Worm (Caenorhabditis elegans) whole organism, L1 larva: Measurements from ENCODE around the gene nhr-50.

Source experiments
- alr-1 ChIP-seq: fragments of 200-800 bp; sonication (Bioruptor generic); optimal IDR thresholded peaks from 2 replicates; lab custom pipeline; 2018; ENCODE audit warnings: borderline replicate concordance, mild to moderate bottlenecking, missing genetic modification characterization, missing compliant biosample characterization
- aly-2 ChIP-seq: fragments of 150-350 bp; optimal IDR thresholded peaks from 2 replicates; lab custom pipeline; 2014; ENCODE audit warnings: missing biosample characterization, missing genetic modification characterization
- efl-1 ChIP-seq, 4 experiments: fragments of 150-350 bp; optimal IDR thresholded peaks in 3 of 4; peaks in 1 of 4; 1 replicate in 1 of 4; 2 replicates in 3 of 4; lab custom pipeline; 2014; ENCODE audit warnings: missing biosample characterization in 2 of 4, missing genetic modification characterization in 2 of 4, missing genetic modification reagents in 2 of 4
- fkh-8 ChIP-seq: sonication (generic microtip); optimal IDR thresholded peaks from 2 replicates; lab custom pipeline; 2016; ENCODE audit warnings: mild to moderate bottlenecking, missing genetic modification characterization, missing compliant biosample characterization
- fos-1 ChIP-seq: fragments of 150-350 bp; optimal IDR thresholded peaks from 2 replicates; lab custom pipeline; 2014; ENCODE audit warnings: missing biosample characterization, missing genetic modification characterization
- lin-15B ChIP-seq: fragments of 150-350 bp; sonication (generic microtip); optimal IDR thresholded peaks from 3 replicates; lab custom pipeline; 2014; ENCODE audit warnings: missing biosample characterization, missing genetic modification characterization
- lin-35 ChIP-seq, 2 experiments: fragments of 150-350 bp; optimal IDR thresholded peaks; 2 replicates each; lab custom pipeline; 2014; ENCODE audit warnings: missing biosample characterization in 2 of 2, missing genetic modification characterization in 2 of 2, missing genetic modification reagents in 2 of 2
- mef-2 ChIP-seq: fragments of 150-350 bp; optimal IDR thresholded peaks from 2 replicates; lab custom pipeline; 2014; ENCODE audit warnings: missing biosample characterization, missing genetic modification characterization
- nhr-12 ChIP-seq: sonication (generic microtip); optimal IDR thresholded peaks from 2 replicates; lab custom pipeline; 2017; ENCODE audit warnings: missing biosample characterization, missing genetic modification characterization
- nhr-237 ChIP-seq: fragments of 150-350 bp; optimal IDR thresholded peaks from 2 replicates; lab custom pipeline; 2014; ENCODE audit warnings: missing biosample characterization, missing genetic modification characterization
- nhr-47 ChIP-seq: sonication (generic microtip); optimal IDR thresholded peaks from 2 replicates; lab custom pipeline; 2016; ENCODE audit warnings: mild to moderate bottlenecking, missing genetic modification characterization, moderate library complexity, missing compliant biosample characterization
- nhr-76 ChIP-seq: sonication (generic microtip); optimal IDR thresholded peaks from 2 replicates; lab custom pipeline; 2017; ENCODE audit warnings: missing biosample characterization, missing genetic modification characterization
- pax-3 ChIP-seq: fragments of 200-800 bp; sonication (Bioruptor generic); optimal IDR thresholded peaks from 2 replicates; lab custom pipeline; 2018; ENCODE audit warnings: mild to moderate bottlenecking, missing genetic modification characterization, moderate library complexity, missing compliant biosample characterization
- rnt-1 ChIP-seq: sonication (generic microtip); optimal IDR thresholded peaks from 2 replicates; lab custom pipeline; 2016; ENCODE audit warnings: mild to moderate bottlenecking, missing genetic modification characterization, moderate library complexity, missing compliant biosample characterization
- sox-4 ChIP-seq: sonication (generic microtip); optimal IDR thresholded peaks from 2 replicates; lab custom pipeline; 2016; ENCODE audit warnings: missing genetic modification characterization, missing compliant biosample characterization
- swsn-7 ChIP-seq: sonication (generic microtip); optimal IDR thresholded peaks from 2 replicates; lab custom pipeline; 2016; ENCODE audit warnings: missing genetic modification characterization, missing compliant biosample characterization
- unc-30 ChIP-seq: sonication (generic microtip); optimal IDR thresholded peaks from 2 replicates; lab custom pipeline; 2017; ENCODE audit warnings: missing biosample characterization, missing genetic modification characterization
- unc-62 ChIP-seq: fragments of 150-350 bp; optimal IDR thresholded peaks from 2 replicates; lab custom pipeline; 2014; ENCODE audit warnings: missing biosample characterization, missing genetic modification reagents, missing genetic modification characterization
- zag-1 ChIP-seq: fragments of 150-350 bp; optimal IDR thresholded peaks from 2 replicates; lab custom pipeline; 2014; ENCODE audit warnings: missing biosample characterization, missing genetic modification characterization
- ztf-11 ChIP-seq, 2 experiments: sonication (generic microtip); optimal IDR thresholded peaks; 2 replicates each; lab custom pipeline; 2016 to 2017; ENCODE audit warnings: missing genetic modification characterization in 2 of 2, missing biosample characterization in 1 of 2, missing compliant biosample characterization in 1 of 2
- ztf-4 ChIP-seq: fragments of 150-350 bp; optimal IDR thresholded peaks from 2 replicates; lab custom pipeline; 2014; ENCODE audit warnings: missing biosample characterization, missing genetic modification characterization

The nhr-50 gene

DNA sequence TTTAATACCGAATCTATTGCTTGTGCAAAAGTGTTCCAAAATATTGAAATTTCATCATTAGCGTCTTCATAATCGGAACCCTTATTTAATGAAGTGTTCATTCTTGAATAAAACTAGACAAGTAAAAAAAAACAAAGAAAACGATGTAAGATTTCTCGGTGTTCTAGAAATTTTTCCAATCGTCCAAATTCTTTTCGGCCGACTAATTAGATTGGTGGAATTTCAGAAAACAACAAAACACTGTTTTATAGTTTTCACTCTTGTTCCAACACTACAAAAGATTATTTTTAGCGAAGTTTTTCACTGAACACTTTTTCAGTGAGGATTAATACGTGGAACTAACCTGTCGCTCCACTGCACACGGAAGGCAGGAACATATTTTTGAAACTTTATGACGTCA lies 47.7 kb downstream of the nhr-50 start, which contains the start of gene srw-56:
srw-56 (minus strand) TSS at position 101 of the 400 bp plus-strand sequence.
- TF ChIP-seq nhr-237 (tag; lab: Kevin White, UChicago) (no peak), efl-1 (optimal IDR thresholded peaks at IDR 0.05; lab: Kevin White, UChicago) (no peak), efl-1 (GFP tag; optimal IDR thresholded peaks at IDR 0.05 in 1 of 2; lab: Kevin White, UChicago) (peak in 1 of 2 experiments; percentile 61)

DNA sequence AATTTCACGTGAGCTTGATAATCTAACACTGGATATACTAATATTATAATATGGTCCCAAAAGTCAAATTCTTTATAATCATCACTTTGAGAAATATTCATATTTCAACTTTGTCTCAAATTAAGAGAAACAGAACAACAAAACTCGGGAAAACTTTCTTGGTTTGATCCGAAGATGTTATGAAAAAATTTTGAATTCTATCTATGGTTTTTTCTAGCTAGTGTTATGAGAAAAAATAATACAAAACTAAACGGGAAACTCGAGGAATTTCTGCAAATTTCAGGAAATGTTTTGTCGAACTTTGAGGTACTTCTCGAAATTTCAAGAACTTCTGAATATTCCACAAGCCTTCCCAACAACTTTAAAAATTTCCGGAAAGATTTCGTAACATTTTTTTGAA lies 49.5 kb downstream of the nhr-50 start, which contains the start of gene srw-59:
srw-59 (minus strand) TSS at position 101 of the 400 bp plus-strand sequence.
- TF ChIP-seq sox-4 (no peak), zag-1 (tag; lab: Kevin White, UChicago) (no peak), rnt-1 (tag; lab: Kevin White, UChicago) (no peak), unc-62 (GFP tag; lab: Kevin White, UChicago) (no peak), mef-2 (tag; lab: Kevin White, UChicago) (no peak), fos-1 (tag; lab: Kevin White, UChicago) (no peak), efl-1 (optimal IDR thresholded peaks at IDR 0.05; lab: Kevin White, UChicago) (no peak), efl-1 (GFP tag; optimal IDR thresholded peaks at IDR 0.05 in 1 of 2; lab: Kevin White, UChicago) (no peak), ztf-4 (tag; lab: Kevin White, UChicago) (no peak), alr-1 (tag; lab: Kevin White, UChicago) (no peak), fkh-8 (tag; lab: Kevin White, UChicago) (no peak), swsn-7 (tag; lab: Kevin White, UChicago) (no peak), aly-2 (tag; lab: Kevin White, UChicago) (no peak), nhr-47 (tag; lab: Kevin White, UChicago) (no peak), lin-15B (tag; lab: Kevin White, UChicago) (no peak), nhr-76 (tag; lab: Kevin White, UChicago) (no peak), ztf-11 (tag; optimal IDR thresholded peaks at IDR 0.05; lab: Kevin White, UChicago) (no peak), unc-30 (no peak), pax-3 (tag; lab: Kevin White, UChicago) (no peak), lin-35 (GFP tag; optimal IDR thresholded peaks at IDR 0.05; lab: Kevin White, UChicago) (no peak), nhr-12 (no peak)
